Worm (Caenorhabditis elegans) whole organism, midembryonic: ENCODE data around the gene blos-7.
"Not testable (repeated sequence)": the region's sequence is repeated elsewhere in the genome, so short reads cannot be mapped to it uniquely, and the experiment has no call there.

Experiments used
- T22C8.4 ChIP-seq: fragments of 200-800 bp; sonication (Bioruptor generic); IDR thresholded peaks from 2 replicates; pipeline ENCODE4 v1.3.6; 2022; ENCODE audit warnings: missing genetic modification characterization, missing compliant biosample characterization
- cog-1 ChIP-seq: sonication (generic microtip); optimal IDR thresholded peaks from 2 replicates; lab custom pipeline; 2016; ENCODE audit warnings: missing genetic modification characterization, missing compliant biosample characterization
- flt-1 ChIP-seq: fragments of 200-800 bp; sonication (Bioruptor generic); IDR thresholded peaks from 2 replicates; pipeline ENCODE4 v1.3.6; 2022; ENCODE audit warnings: missing genetic modification characterization, missing compliant biosample characterization
- klf-2 ChIP-seq: fragments of 200-800 bp; sonication (Bioruptor generic); conservative IDR thresholded peaks from 2 replicates; pipeline ENCODE4 v1.3.6; 2022; ENCODE audit warnings: missing genetic modification reagents, missing genetic modification characterization, missing compliant biosample characterization
- med-1 ChIP-seq: sonication (generic microtip); optimal IDR thresholded peaks from 2 replicates; lab custom pipeline; 2017; ENCODE audit warnings: missing genetic modification characterization, mild to moderate bottlenecking, missing compliant biosample characterization, antibody characterized with exemption, missing genetic modification reagents; ENCODE audit not compliant: insufficient read depth
- ref-1 ChIP-seq: fragments of 200-800 bp; sonication (Bioruptor generic); conservative IDR thresholded peaks from 2 replicates; pipeline ENCODE4 v1.3.6; 2022; ENCODE audit warnings: missing genetic modification reagents, missing genetic modification characterization, missing compliant biosample characterization
- tab-1 ChIP-seq: fragments of 200-800 bp; sonication (Bioruptor generic); IDR thresholded peaks from 2 replicates; pipeline ENCODE4 v1.3.6; 2022; ENCODE audit warnings: missing genetic modification characterization, missing compliant biosample characterization
- ztf-23 ChIP-seq: fragments of 200-800 bp; sonication (Bioruptor generic); IDR thresholded peaks from 2 replicates; pipeline ENCODE4 v1.3.6; 2022; ENCODE audit warnings: missing genetic modification reagents, missing genetic modification characterization, missing compliant biosample characterization
- ztf-29 ChIP-seq: fragments of 200-800 bp; sonication (Bioruptor generic); IDR thresholded peaks from 2 replicates; pipeline ENCODE4 v1.3.6; 2022; ENCODE audit warnings: missing genetic modification reagents, missing genetic modification characterization, missing compliant biosample characterization

blos-7 gene

ce11 chrIV:3582806-3583205 lies at the start of gene blos-7:
Gene blos-7, minus strand, starts transcription at chrIV:3582906.
- TF ChIP-seq cog-1 (tag; lab: Kevin White, UChicago); ztf-23 (GFP tag; lab: Robert Waterston, UW); T22C8.4 (GFP tag; lab: Robert Waterston, UW): not testable (repeated sequence)

DNA sequence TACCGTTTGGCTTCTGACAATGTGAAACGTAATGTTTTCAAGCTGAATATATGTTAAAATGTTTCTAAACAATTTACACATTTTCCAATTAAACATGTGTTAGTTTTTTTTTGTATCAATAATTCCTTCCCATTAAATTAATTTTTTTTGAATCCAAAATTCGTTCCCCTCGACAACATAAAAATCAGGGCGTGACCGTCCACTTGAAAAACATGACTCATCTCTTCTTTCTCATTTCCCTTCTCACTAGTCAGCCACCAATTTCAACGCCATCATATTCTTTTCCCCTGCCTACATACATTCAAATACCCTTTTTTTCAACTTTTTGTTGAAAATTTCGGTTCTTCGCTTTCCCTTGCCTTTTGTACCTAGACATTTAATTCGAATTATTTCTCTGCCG lies 49.8 kb upstream of the blos-7 start:
- TF ChIP-seq cog-1 (tag; lab: Kevin White, UChicago) (no peak), tab-1 (GFP tag; lab: Robert Waterston, UW) (no peak), klf-2 (GFP tag; lab: Robert Waterston, UW) (no peak), T22C8.4 (GFP tag; lab: Robert Waterston, UW) (no peak), ref-1 (GFP tag; lab: Robert Waterston, UW) (no peak), flt-1 (no peak)

- TF ChIP-seq tab-1 (GFP tag; lab: Robert Waterston, UW): no peak
- peak; percentile 46; the same call in 1 of the 2 replicates for TF ChIP-seq T22C8.4 (GFP tag; lab: Robert Waterston, UW)
- no peak for TF ChIP-seq cog-1 (tag; lab: Kevin White, UChicago)
These were observed 46.4 kb upstream of the blos-7 start for ce11 chrIV:3628896-3629641.

ce11 chrIV:3626447-3626846 lies 43.7 kb upstream of the blos-7 start:
- no peak for TF ChIP-seq tab-1 (GFP tag; lab: Robert Waterston, UW)
- no peak for TF ChIP-seq cog-1 (tag; lab: Kevin White, UChicago)
- TF ChIP-seq klf-2 (GFP tag; lab: Robert Waterston, UW): no peak
- no peak for TF ChIP-seq ztf-29 (GFP tag; lab: Robert Waterston, UW)
- no peak for TF ChIP-seq ref-1 (GFP tag; lab: Robert Waterston, UW)
- no peak for TF ChIP-seq flt-1
- TF ChIP-seq ztf-23 (GFP tag; lab: Robert Waterston, UW): no peak
- TF ChIP-seq T22C8.4 (GFP tag; lab: Robert Waterston, UW): no peak
- TF ChIP-seq med-1 (GFP tag; lab: Kevin White, UChicago): no peak

ce11 chrIV:3624597-3624996 lies 41.9 kb upstream of the blos-7 start, which contains the start of the genes cha-1 and unc-17:
Gene cha-1, minus strand, starts transcription at chrIV:3624697.
Gene unc-17, minus strand, starts transcription at chrIV:3624699.
- TF ChIP-seq ref-1 (GFP tag; lab: Robert Waterston, UW): no peak
- TF ChIP-seq tab-1 (GFP tag; lab: Robert Waterston, UW): no peak
- no peak for TF ChIP-seq ztf-23 (GFP tag; lab: Robert Waterston, UW)
- TF ChIP-seq ztf-29 (GFP tag; lab: Robert Waterston, UW): no peak
- TF ChIP-seq T22C8.4 (GFP tag; lab: Robert Waterston, UW): no peak
- no peak for TF ChIP-seq med-1 (GFP tag; lab: Kevin White, UChicago)
- TF ChIP-seq cog-1 (tag; lab: Kevin White, UChicago): no peak
- no peak for TF ChIP-seq flt-1
- no peak for TF ChIP-seq klf-2 (GFP tag; lab: Robert Waterston, UW)

- TF ChIP-seq flt-1 (no peak), med-1 (GFP tag; lab: Kevin White, UChicago) (no peak), ztf-23 (GFP tag; lab: Robert Waterston, UW) (no peak), cog-1 (tag; lab: Kevin White, UChicago) (no peak), ztf-29 (GFP tag; lab: Robert Waterston, UW) (no peak), T22C8.4 (GFP tag; lab: Robert Waterston, UW) (no peak), ref-1 (GFP tag; lab: Robert Waterston, UW) (no peak), tab-1 (GFP tag; lab: Robert Waterston, UW) (no peak), klf-2 (GFP tag; lab: Robert Waterston, UW) (no peak)
These were observed 39.2 kb upstream of the blos-7 start for ce11 chrIV:3621805-3622355.

ce11 chrIV:3618719-3619118 lies 36.0 kb upstream of the blos-7 start:
- TF ChIP-seq ztf-23 (GFP tag; lab: Robert Waterston, UW) (no peak), ref-1 (GFP tag; lab: Robert Waterston, UW) (no peak), ztf-29 (GFP tag; lab: Robert Waterston, UW) (no peak), flt-1 (no peak), cog-1 (tag; lab: Kevin White, UChicago) (no peak), T22C8.4 (GFP tag; lab: Robert Waterston, UW) (no peak), klf-2 (GFP tag; lab: Robert Waterston, UW) (no peak), tab-1 (GFP tag; lab: Robert Waterston, UW) (no peak), med-1 (GFP tag; lab: Kevin White, UChicago) (no peak)

- TF ChIP-seq flt-1: no peak
These were observed 30.4 kb upstream of the blos-7 start, which contains the start of gene ltah-1.2 for ce11 chrIV:3613022-3613605. Gene ltah-1.2, minus strand, starts transcription at chrIV:3613072.

ce11 chrIV:3611845-3612244 lies 29.1 kb upstream of the blos-7 start:
- no peak for TF ChIP-seq flt-1
- no peak for TF ChIP-seq T22C8.4 (GFP tag; lab: Robert Waterston, UW)
- TF ChIP-seq ztf-23 (GFP tag; lab: Robert Waterston, UW): no peak
- no peak for TF ChIP-seq ref-1 (GFP tag; lab: Robert Waterston, UW)
- no peak for TF ChIP-seq ztf-29 (GFP tag; lab: Robert Waterston, UW)
- TF ChIP-seq cog-1 (tag; lab: Kevin White, UChicago): no peak
- TF ChIP-seq med-1 (GFP tag; lab: Kevin White, UChicago): no peak
